Worm (Caenorhabditis elegans): ENCODE data around the gene Y37D8A.29.

Gene Y37D8A.29

DNA sequence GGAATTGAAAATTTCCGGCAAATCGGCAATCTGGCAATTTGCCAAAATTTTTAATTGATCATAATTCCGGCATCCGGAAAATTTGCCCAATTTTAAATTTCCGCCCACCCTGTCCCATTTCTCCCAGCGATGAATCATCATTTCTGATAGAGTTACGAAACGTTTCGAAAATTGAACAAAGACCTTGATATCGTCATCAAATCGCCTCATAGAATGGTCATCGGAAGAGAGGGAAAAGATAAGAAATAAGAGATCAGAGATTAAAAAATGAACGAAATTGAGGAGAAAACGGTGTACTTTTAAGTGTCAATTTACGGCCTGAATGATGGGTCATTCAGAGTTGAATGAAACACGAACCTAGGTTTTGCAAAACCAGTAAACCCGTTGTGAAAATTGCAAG lies 43.9 kb downstream of the Y37D8A.29 start:
- TF ChIP-seq ces-1 (GFP tag; optimal IDR thresholded peaks at IDR 0.05) (no peak), zip-11 (GFP tag; IDR thresholded peaks at IDR 0.05) (no peak), mdl-1 (tag; optimal IDR thresholded peaks at IDR 0.05) (no peak), hlh-11 (tag; optimal IDR thresholded peaks at IDR 0.05) (peak; percentile 51), nhr-25 (tag; optimal IDR thresholded peaks at IDR 0.05; ENCODE audit: borderline replicate concordance, insufficient read depth) (no peak), aha-1 (tag) (peak; percentile 55), lin-13 (GFP tag; optimal IDR thresholded peaks at IDR 0.05) (peak; percentile 57), dve-1 (tag; optimal IDR thresholded peaks at IDR 0.05; ENCODE audit: insufficient read depth) (peak; percentile 73), ZK337.2 (GFP tag; IDR thresholded peaks at IDR 0.05) (no peak), nhr-28 (tag; optimal IDR thresholded peaks at IDR 0.05) (peak; percentile 52), egl-43 (GFP tag; IDR thresholded peaks at IDR 0.05) (no peak), T26A8.4 (GFP tag; IDR thresholded peaks at IDR 0.05) (no peak), dmd-6 (GFP tag; IDR thresholded peaks at IDR 0.05) (peak; percentile 69), dpl-1 (GFP tag; optimal IDR thresholded peaks at IDR 0.05) (peak; percentile 3), hlh-30 (tag; optimal IDR thresholded peaks at IDR 0.05; ENCODE audit: insufficient read depth) (no peak)

DNA sequence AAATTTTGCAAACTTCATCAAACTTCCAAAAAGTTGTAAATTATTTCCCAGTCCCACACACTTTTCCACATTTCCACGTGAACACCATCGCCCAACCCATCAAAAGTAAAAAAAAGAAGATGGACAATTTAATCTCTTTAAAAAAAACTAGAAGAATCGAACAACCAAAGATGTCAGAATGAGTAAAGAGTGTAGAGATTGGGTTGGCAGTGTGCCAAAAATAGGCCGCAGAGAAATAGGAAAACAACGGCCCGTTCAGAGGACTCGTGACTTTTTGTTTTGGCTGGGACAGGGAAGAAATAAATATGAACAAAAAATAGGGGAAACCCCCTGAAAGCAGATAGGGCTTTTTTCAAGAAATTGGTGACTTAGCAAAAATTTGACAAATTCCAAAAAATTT lies 48.6 kb downstream of the Y37D8A.29 start:
- no peak for TF ChIP-seq nhr-77 (tag; optimal IDR thresholded peaks at IDR 0.05)
- TF ChIP-seq ctbp-1 (GFP tag; IDR thresholded peaks at IDR 0.05) = no peak
- no peak for TF ChIP-seq lin-13 (GFP tag; optimal IDR thresholded peaks at IDR 0.05)
- TF ChIP-seq pha-4 (GFP tag; IDR thresholded peaks at IDR 0.05) = no peak
- TF ChIP-seq pha-4 (tag; optimal IDR thresholded peaks at IDR 0.05) = no peak
- TF ChIP-seq daf-8 (GFP tag; IDR thresholded peaks at IDR 0.05) = no peak
- TF ChIP-seq mdt-29 (GFP tag; IDR thresholded peaks at IDR 0.05) = no peak
- TF ChIP-seq hlh-30 (tag; optimal IDR thresholded peaks at IDR 0.05; ENCODE audit: insufficient read depth) = peak; percentile 75
- no peak for TF ChIP-seq zag-1 (tag; optimal IDR thresholded peaks at IDR 0.05)
- TF ChIP-seq madf-5 (GFP tag; IDR thresholded peaks at IDR 0.05) = no peak
- no peak for TF ChIP-seq zfp-3 (GFP tag; conservative IDR thresholded peaks at IDR 0.05)
- TF ChIP-seq daf-16 (GFP tag; optimal IDR thresholded peaks at IDR 0.05) = no peak
- no peak for TF ChIP-seq daf-16 (tag; optimal IDR thresholded peaks at IDR 0.05)
- no peak for TF ChIP-seq aly-2 (tag; optimal IDR thresholded peaks at IDR 0.05)
- no peak for TF ChIP-seq saeg-2 (GFP tag; IDR thresholded peaks at IDR 0.05)
- TF ChIP-seq ceh-28 (tag; optimal IDR thresholded peaks at IDR 0.05) = no peak
- TF ChIP-seq lin-38 (GFP tag; IDR thresholded peaks at IDR 0.05) = no peak
- no peak for TF ChIP-seq unc-62 (GFP tag; optimal IDR thresholded peaks at IDR 0.05 in 1 of 2)
- no peak for TF ChIP-seq unc-62 (tag; optimal IDR thresholded peaks at IDR 0.05)
- no peak for TF ChIP-seq ama-1 (optimal IDR thresholded peaks at IDR 0.05)
- TF ChIP-seq Y105C5A.15 (GFP tag; IDR thresholded peaks at IDR 0.05) = no peak
- TF ChIP-seq snpc-4 (tag; optimal IDR thresholded peaks at IDR 0.05) = no peak
- no peak for TF ChIP-seq rbr-2 (tag; optimal IDR thresholded peaks at IDR 0.05)
- TF ChIP-seq nhr-102 (tag; optimal IDR thresholded peaks at IDR 0.05) = no peak
- no peak for TF ChIP-seq ceh-62 (tag; optimal IDR thresholded peaks at IDR 0.05)
- no peak for TF ChIP-seq F44E2.7 (GFP tag; IDR thresholded peaks at IDR 0.05)
- TF ChIP-seq mep-1 (tag; optimal IDR thresholded peaks at IDR 0.05) = peak; percentile 19
- no peak for TF ChIP-seq Y48G9A.11 (GFP tag; IDR thresholded peaks at IDR 0.05)
- TF ChIP-seq ceh-32 (tag; optimal IDR thresholded peaks at IDR 0.05; ENCODE audit: poor library complexity) = no peak
- TF ChIP-seq dmd-9 (GFP tag; IDR thresholded peaks at IDR 0.05) = no peak
- TF ChIP-seq lsy-2 (tag; optimal IDR thresholded peaks at IDR 0.05) = peak in 1 of 2 experiments; percentile 48
- no peak for TF ChIP-seq zip-2 (tag; optimal IDR thresholded peaks at IDR 0.05)
- TF ChIP-seq lin-39 (tag; optimal IDR thresholded peaks at IDR 0.05) = no peak
- no peak for TF ChIP-seq zip-11 (GFP tag; IDR thresholded peaks at IDR 0.05)
- TF ChIP-seq nhr-28 (tag; optimal IDR thresholded peaks at IDR 0.05) = peak; percentile 49
- TF ChIP-seq nhr-25 (tag; optimal IDR thresholded peaks at IDR 0.05; ENCODE audit: borderline replicate concordance, insufficient read depth) = no peak
- TF ChIP-seq F49E8.2 (tag; optimal IDR thresholded peaks at IDR 0.05; ENCODE audit: borderline replicate concordance) = no peak
- peak; percentile 81 for TF ChIP-seq dve-1 (tag; optimal IDR thresholded peaks at IDR 0.05; ENCODE audit: insufficient read depth)
- no peak for TF ChIP-seq nhr-11 (tag; optimal IDR thresholded peaks at IDR 0.05)
- TF ChIP-seq mdl-1 (tag; optimal IDR thresholded peaks at IDR 0.05) = peak; percentile 48 to 82
- TF ChIP-seq F26F4.8 (GFP tag; conservative IDR thresholded peaks at IDR 0.05) = no peak
- TF ChIP-seq cey-2 (tag; optimal IDR thresholded peaks at IDR 0.05; ENCODE audit: borderline replicate concordance, insufficient read depth) = peak; percentile 61
